Worm (Caenorhabditis elegans): ENCODE data around the gene Y38C1AA.19.

Y38C1AA.19 gene

DNA sequence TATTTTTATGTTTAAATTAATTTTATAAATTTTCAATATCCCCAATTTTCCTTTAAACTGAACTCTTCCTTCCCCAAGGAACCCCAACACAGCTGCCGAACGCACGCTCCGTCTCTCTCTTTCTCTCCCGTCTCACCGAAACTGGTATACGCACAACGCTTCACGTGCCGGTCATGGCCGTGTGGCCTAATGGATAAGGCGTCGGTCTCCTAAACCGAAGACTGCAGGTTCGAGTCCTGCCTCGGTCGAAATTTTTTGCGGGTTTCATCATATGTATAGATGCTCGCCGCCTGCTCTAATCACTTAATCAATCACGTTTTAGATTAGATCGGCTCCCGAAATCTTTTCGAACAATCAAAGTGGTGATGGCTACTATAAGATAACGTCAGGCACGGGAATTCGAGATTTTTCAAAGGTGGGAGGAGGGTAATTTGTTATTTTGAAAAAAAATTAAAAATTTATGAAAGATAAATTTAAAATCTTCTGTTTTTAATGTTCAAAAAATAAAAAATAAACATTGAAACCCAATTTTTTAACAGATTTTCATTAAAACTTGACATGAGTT is 16.1 kb upstream of the Y38C1AA.19 start (continued):
- TF ChIP-seq nhr-237 (tag; optimal IDR thresholded peaks at IDR 0.05) (no peak), fkh-2 (tag; optimal IDR thresholded peaks at IDR 0.05) (no peak), nhr-28 (tag; optimal IDR thresholded peaks at IDR 0.05) (no peak), ceh-28 (tag; optimal IDR thresholded peaks at IDR 0.05) (no peak), jun-1 (tag; optimal IDR thresholded peaks at IDR 0.05) (peak; percentile 22), ztf-11 (tag; optimal IDR thresholded peaks at IDR 0.05) (no peak), elt-3 (tag; optimal IDR thresholded peaks at IDR 0.05) (no peak), tbx-2 (tag; optimal IDR thresholded peaks at IDR 0.05) (peak; percentile 32), ceh-82 (tag; optimal IDR thresholded peaks at IDR 0.05) (no peak), ZK546.5 (tag; optimal IDR thresholded peaks at IDR 0.05) (no peak)

DNA sequence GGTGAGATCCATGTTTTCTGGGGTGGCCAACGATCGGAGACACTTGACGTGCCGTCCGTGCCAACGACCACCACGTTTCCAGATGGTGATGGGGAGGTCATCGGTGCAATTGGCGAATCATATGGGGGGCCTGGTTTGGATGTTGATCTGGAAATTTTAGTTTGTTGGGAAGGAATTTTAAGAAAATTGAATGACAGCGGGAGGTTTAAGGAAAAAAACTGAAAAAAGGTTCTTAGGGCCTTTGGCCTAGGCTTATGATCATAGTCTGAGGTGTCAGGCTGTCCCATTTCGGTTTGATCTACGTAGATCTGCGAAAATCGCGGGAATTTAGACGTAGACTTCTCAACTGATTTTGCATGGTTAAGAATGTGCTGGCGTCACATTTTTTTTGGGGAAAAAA is 12.1 kb upstream of the Y38C1AA.19 start, which contains the start of gene col-99:
col-99 (minus strand) TSS at position 101 of the 400 bp plus-strand sequence.
- TF ChIP-seq lsy-12 (tag; optimal IDR thresholded peaks at IDR 0.05) = no peak
- TF ChIP-seq nfya-1 (tag; optimal IDR thresholded peaks at IDR 0.05; ENCODE audit: insufficient read depth) = no peak

DNA sequence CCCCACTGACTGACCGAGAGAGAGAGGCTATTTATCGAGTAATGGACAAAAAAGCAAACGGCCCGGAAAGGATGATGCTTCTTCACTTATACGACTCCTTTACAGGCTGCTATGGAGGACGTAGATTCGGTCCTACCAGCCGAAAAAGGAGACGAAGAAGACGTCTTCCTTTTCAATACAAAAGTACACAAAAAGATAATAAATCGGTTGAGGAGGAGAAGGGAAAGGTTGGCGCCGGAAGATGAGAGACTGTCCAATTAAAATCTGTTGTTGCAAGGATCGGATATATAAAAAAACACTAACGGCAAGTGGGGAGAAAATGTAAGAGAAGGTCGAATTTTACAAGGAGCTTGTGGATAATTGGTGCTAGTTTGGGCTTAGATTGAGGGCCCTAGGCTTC is 11.2 kb upstream of the Y38C1AA.19 start:
- TF ChIP-seq ztf-11 (tag; optimal IDR thresholded peaks at IDR 0.05) (no peak), skn-1 (tag; optimal IDR thresholded peaks at IDR 0.05) (no peak), mml-1 (tag; optimal IDR thresholded peaks at IDR 0.05) (no peak), unc-39 (tag; optimal IDR thresholded peaks at IDR 0.05) (no peak), pqm-1 (tag; optimal IDR thresholded peaks at IDR 0.05) (no peak), pha-4 (tag; optimal IDR thresholded peaks at IDR 0.05) (no peak), elt-1 (tag; optimal IDR thresholded peaks at IDR 0.05) (no peak), hmg-11 (tag; optimal IDR thresholded peaks at IDR 0.05) (no peak), nhr-11 (tag; optimal IDR thresholded peaks at IDR 0.05) (no peak), lin-15B (tag; optimal IDR thresholded peaks at IDR 0.05) (no peak), eor-1 (tag; optimal IDR thresholded peaks at IDR 0.05) (no peak), ama-1 (optimal IDR thresholded peaks at IDR 0.05) (no peak), nhr-76 (tag; optimal IDR thresholded peaks at IDR 0.05) (no peak), nhr-25 (tag; optimal IDR thresholded peaks at IDR 0.05) (no peak), zag-1 (tag; optimal IDR thresholded peaks at IDR 0.05) (no peak)

DNA sequence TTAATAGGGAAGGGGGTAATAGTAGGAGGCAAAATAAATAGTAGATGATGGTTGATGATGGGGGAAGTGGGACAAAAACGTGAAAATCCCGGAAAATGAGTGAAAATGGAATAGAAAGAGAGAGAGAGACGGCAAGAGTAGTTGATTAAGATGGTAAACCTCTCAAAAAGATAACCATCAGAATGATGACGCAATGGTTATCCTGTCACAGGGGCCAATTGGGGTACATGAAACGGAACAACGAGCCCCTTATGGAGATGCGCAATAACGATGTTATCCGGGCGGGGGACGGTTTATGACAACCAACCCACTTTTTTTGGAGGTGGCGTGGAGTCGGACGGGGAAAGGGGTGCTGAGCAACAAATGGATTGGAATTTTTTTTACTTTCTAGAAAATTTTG is 10.2 kb upstream of the Y38C1AA.19 start:
- TF ChIP-seq nhr-23 (tag; optimal IDR thresholded peaks at IDR 0.05) = no peak
- TF ChIP-seq daf-12 (tag; optimal IDR thresholded peaks at IDR 0.05) = no peak
- TF ChIP-seq sea-2 (GFP tag; optimal IDR thresholded peaks at IDR 0.05) = no peak
- TF ChIP-seq unc-62 (GFP tag; optimal IDR thresholded peaks at IDR 0.05) = no peak
- TF ChIP-seq elt-2 (tag; optimal IDR thresholded peaks at IDR 0.05) = no peak
- no peak for TF ChIP-seq mml-1 (tag; optimal IDR thresholded peaks at IDR 0.05)
- TF ChIP-seq snpc-4 (tag; optimal IDR thresholded peaks at IDR 0.05) = no peak
- no peak for TF ChIP-seq ama-1 (optimal IDR thresholded peaks at IDR 0.05)
- no peak for TF ChIP-seq lsy-12 (tag; optimal IDR thresholded peaks at IDR 0.05)
- TF ChIP-seq ceh-82 (tag; optimal IDR thresholded peaks at IDR 0.05) = no peak

DNA sequence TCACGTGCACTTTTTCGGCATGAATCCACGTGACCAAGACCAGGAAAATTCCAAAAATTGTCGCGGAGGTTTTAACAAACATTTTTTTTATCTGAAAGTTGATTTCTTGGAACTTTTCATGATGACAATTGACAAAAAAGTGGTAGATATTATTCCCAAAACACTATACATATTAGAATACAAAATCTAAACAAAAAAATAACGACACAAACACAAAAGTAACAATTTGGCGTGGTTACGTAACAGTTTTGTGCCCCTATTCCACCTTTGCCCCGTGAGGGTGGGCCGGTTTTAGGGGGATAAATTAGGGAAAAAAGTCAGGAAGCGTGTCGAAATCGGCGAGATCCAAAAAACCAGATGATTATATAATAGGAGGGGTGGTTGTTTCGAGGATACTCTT is 2.2 kb upstream of the Y38C1AA.19 start, which contains the start of gene gegf-1:
gegf-1 (minus strand) TSS at position 101 of the 400 bp plus-strand sequence.
- no peak for TF ChIP-seq lin-39 (tag; optimal IDR thresholded peaks at IDR 0.05)
- TF ChIP-seq nhr-77 (tag; optimal IDR thresholded peaks at IDR 0.05) = no peak
- no peak for TF ChIP-seq mdl-1 (tag; optimal IDR thresholded peaks at IDR 0.05)
- TF ChIP-seq daf-12 (tag; optimal IDR thresholded peaks at IDR 0.05) = no peak
- TF ChIP-seq pqm-1 (tag; optimal IDR thresholded peaks at IDR 0.05) = no peak
- no peak for TF ChIP-seq nhr-67 (tag; optimal IDR thresholded peaks at IDR 0.05)
- no peak for TF ChIP-seq zag-1 (tag; optimal IDR thresholded peaks at IDR 0.05)
- TF ChIP-seq nhr-12 (tag; optimal IDR thresholded peaks at IDR 0.05) = no peak
- no peak for TF ChIP-seq fkh-2 (tag; optimal IDR thresholded peaks at IDR 0.05)
- TF ChIP-seq hmg-11 (tag; optimal IDR thresholded peaks at IDR 0.05) = no peak
- TF ChIP-seq unc-39 (tag; optimal IDR thresholded peaks at IDR 0.05) = no peak
- TF ChIP-seq sea-2 (GFP tag; optimal IDR thresholded peaks at IDR 0.05) = no peak
- TF ChIP-seq egl-5 (tag; optimal IDR thresholded peaks at IDR 0.05) = no peak
- TF ChIP-seq unc-62 (GFP tag; optimal IDR thresholded peaks at IDR 0.05) = no peak
- no peak for TF ChIP-seq lin-15B (tag; optimal IDR thresholded peaks at IDR 0.05)
- TF ChIP-seq elt-1 (tag; optimal IDR thresholded peaks at IDR 0.05) = no peak
- no peak for TF ChIP-seq lsy-12 (tag; optimal IDR thresholded peaks at IDR 0.05)
- TF ChIP-seq aly-2 (tag; optimal IDR thresholded peaks at IDR 0.05) = no peak
- no peak for TF ChIP-seq pha-4 (tag; optimal IDR thresholded peaks at IDR 0.05)
- no peak for TF ChIP-seq mml-1 (tag; optimal IDR thresholded peaks at IDR 0.05)
